Fruit fly (Drosophila melanogaster): ENCODE data around the gene Pex11c.

Gene Pex11c

dm6 chr3R:23293066-23293777 is 35.1 kb downstream of the Pex11c start:
- no peak for TF ChIP-seq CG17801 (GFP tag; optimal IDR thresholded peaks at IDR 0.05; ENCODE audit: partially characterized antibody)

DNA sequence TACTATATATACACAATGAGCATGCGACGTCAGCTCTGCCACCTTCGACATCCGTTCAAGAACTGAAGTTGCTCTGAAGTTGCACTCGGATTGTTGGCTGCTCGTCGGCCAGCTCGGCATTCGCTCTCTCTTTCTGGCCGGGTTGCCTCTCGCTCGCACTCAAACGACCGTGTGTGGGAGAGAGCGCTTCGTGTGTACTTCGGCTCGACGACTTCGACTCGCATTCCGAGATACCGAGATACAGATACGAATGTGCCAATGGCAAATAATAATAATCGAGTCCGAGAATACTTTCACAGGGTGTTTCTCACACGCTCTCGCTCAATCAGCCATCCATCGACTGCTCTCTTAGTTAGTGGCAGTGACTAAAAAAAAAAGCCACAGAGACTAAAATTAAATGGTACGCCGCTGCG is 37.2 kb downstream of the Pex11c start:
- peak; percentile 60 for TF ChIP-seq CG17801 (GFP tag; optimal IDR thresholded peaks at IDR 0.05; ENCODE audit: partially characterized antibody)

DNA sequence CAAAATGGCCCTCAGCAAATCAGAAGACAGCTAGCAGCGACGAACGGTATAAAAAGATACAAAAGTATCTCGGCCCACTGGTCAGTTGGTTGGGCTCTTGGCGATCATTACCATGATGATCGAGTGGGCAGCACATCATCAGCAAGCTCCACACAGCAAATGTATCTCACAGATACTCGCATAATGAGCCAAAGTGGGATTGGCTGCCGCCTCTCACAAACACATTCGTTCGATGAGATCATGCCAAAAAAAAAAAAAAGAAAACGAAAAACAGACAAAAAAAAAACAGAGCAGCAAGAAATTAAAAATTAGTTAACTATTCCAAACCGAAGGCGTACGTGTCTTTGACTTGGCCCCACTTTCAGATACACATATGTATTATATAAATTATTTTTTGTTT is 38.0 kb downstream of the Pex11c start:
- TF ChIP-seq CG17801 (GFP tag; optimal IDR thresholded peaks at IDR 0.05; ENCODE audit: partially characterized antibody), result no peak

- no peak for TF ChIP-seq CG17801 (GFP tag; optimal IDR thresholded peaks at IDR 0.05; ENCODE audit: partially characterized antibody)
These were observed 39.1 kb downstream of the Pex11c start for dm6 chr3R:23297132-23297862.

- TF ChIP-seq CG17801 (GFP tag; optimal IDR thresholded peaks at IDR 0.05; ENCODE audit: partially characterized antibody), result no peak
These were observed 42.1 kb downstream of the Pex11c start for dm6 chr3R:23300091-23300918.

DNA sequence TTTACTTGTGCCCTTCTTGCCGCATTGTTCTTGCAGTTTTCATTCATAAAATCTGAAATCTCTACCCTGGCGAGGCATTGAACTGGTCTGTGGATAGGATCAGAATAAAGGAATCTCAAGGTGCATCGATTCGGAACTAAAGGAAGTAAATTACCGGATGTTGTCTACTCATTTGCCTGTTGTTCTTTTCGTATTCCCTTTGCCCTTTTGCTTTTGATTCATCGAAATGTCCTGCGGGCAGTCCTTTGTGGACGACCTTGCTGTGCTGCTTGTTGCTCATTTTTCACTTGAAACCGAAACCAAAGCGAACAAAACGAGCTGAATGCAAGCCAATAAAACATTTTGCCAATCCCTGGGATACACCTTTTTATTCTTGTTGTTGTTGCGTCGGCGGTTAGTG is 43.1 kb downstream of the Pex11c start:
- no peak for TF ChIP-seq CG17801 (GFP tag; optimal IDR thresholded peaks at IDR 0.05; ENCODE audit: partially characterized antibody)

DNA sequence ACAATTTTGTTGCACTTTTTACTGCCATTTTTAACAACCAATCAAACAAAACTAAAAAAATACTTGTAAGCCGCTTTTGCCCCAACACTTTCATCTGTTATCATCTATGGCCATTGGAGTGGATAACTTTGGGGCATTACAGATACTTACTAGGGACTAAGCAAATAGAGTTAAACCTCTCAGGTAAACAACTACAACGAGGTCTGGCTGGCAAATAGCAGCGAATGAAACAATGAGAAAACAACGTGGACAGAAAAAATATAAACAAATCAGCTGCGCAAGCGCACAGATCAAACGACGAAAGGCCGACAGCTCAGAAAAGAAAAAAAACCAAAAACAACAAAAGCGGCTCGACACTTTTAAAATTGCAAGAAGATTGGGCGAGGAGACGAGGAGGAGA is 44.0 kb downstream of the Pex11c start:
- no peak for TF ChIP-seq CG17801 (GFP tag; optimal IDR thresholded peaks at IDR 0.05; ENCODE audit: partially characterized antibody)

DNA sequence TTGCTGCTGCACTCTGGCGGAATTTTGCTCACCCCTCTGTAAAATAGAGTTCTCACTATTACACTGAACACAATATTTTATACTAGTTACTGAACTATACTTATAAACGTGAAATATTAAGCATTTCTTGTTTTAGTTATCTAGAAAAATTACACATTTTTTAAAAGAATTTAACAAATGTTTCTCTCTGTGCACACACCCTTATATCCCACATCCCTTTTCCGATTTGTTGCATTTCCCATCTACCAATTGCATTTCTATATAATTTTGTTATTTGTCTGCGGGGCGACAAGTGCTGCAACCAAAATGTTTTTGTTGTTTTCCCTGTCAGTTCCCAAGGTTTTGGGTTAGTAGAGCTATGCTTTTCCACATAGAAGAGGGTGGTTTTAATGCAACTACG is 45.1 kb downstream of the Pex11c start:
- TF ChIP-seq CG17801 (GFP tag; optimal IDR thresholded peaks at IDR 0.05; ENCODE audit: partially characterized antibody), result no peak

DNA sequence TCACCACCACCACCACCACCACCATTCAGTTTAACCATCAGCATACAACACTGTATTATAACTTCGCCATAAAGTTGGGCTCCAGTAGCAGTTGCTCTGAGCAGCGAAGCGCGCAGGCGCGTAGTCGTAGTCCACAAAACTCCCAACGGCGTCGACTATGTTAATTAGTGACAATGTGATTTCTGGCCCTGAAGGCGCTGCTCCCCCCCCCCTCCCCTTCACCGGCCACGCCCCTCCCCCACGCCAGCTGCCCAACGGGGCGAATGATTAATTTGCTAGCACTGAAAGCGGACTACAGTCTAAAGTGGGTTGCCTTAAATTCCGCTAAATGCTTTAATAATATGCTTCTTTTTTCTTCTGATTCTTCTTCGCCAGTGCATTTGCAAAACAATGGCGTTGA is 48.7 kb downstream of the Pex11c start:
- no peak for TF ChIP-seq CG17801 (GFP tag; optimal IDR thresholded peaks at IDR 0.05; ENCODE audit: partially characterized antibody)

dm6 chr3R:23309690-23310089 is 51.5 kb downstream of the Pex11c start:
- no peak for TF ChIP-seq CG17801 (GFP tag; optimal IDR thresholded peaks at IDR 0.05; ENCODE audit: partially characterized antibody)

DNA sequence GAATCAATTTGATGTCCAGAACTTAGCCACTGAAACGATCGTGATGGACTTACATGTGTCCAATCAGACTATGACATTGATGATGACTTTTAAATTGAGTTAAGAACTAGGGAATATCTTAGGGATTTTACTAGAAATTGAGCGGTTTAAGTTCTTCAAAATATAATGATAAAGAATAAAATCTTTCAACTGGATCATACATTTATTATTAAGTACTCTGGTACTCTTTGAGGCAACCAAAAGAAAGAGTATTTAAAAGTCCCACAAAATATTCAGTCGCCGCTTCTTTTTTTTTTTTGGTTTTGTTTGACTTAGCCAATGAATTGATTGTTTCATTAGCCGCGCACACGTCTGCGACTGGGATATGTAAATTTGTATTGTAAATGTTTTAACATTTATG is 52.0 kb downstream of the Pex11c start:
- TF ChIP-seq CG17801 (GFP tag; optimal IDR thresholded peaks at IDR 0.05; ENCODE audit: partially characterized antibody), result no peak
